Fruit fly (Drosophila melanogaster): ENCODE data around the gene tkv.

The tkv gene

DNA sequence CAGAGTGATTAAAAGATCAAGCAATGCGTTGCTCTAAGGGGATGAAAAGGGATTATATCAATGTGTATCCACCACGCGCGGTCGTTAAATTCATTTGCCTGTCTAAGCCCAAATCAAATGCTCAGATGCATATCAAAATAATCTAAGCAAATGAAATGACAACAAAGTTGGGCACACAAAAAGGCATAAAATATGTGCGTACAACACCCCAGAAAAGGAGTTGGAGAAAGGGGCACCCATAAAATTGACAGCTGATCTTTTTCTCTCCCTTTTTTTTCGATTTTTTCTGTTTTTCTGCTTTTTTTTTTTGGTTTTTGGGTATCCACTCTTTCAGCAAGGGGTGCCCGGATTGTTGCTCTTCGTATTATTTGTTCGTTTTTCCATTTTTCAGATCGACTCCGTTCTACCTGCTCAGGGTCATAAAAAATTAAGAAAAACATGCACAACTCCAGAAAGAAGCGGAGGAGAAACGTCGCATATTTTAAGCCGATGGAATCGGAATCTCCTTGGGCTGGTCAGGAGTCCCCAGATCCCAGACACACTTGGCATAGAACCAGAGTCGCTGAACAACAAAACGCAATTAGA, 36.4 kb downstream of the tkv start (continued):
- TF ChIP-seq CG13775 (GFP tag; optimal IDR thresholded peaks at IDR 0.05), result no peak
- TF ChIP-seq CG3065 (GFP tag; optimal IDR thresholded peaks at IDR 0.05), result no peak

DNA sequence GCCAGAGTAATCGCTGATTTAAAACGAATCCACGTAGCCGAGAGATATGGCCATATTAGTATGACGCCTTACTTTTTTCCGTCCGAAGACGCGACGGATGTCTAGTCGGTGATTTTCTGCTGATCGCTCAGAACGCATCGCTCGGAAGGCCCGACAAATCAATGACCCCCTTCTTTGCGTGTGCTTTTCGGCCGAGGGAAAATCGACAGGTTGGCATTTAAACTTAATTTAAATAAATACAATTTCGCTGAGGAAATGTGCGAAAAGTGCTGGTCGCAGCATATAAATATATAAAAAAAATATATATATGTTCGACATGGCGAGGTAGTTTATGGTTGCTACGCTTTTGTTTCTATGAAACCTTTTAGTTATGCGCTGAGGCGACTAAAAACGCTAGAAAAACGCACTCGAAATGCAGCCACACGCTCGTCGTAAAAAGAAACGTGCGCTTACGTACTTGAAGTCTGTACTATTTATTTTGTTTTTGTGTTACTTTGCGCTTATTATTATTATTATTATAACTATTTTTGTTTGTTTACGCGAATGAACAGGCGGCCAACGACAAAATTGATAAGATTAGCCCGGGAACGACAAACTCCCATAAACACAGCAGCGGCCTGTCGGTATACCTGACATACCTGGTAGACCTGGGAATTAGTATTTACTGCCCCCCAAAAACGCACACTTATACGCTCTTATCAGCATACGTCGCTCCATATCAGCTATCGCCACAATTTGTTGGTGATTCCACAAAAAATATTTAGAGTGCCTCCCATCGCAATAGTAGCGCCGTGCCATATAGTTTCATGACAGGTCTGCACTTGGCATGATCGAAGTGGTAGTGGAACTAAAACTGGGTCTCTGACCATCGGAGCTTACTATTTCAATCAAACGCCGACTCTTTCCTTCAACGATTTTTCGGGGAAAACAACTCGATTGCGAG, 37.9 kb downstream of the tkv start:
- TF ChIP-seq so (GFP tag; IDR thresholded peaks at IDR 0.05) (no peak), danr (GFP tag; IDR thresholded peaks at IDR 0.05) (no peak), trem (tag; optimal IDR thresholded peaks at IDR 0.05) (no peak), CG10462 (GFP tag; optimal IDR thresholded peaks at IDR 0.05) (no peak), disco-r (GFP tag; optimal IDR thresholded peaks at IDR 0.05) (no peak), CG2199 (GFP tag; IDR thresholded peaks at IDR 0.05) (0 out of 3 replicates have a peak, but pooled peaks have one; percentile 54), CG14710 (tag; optimal IDR thresholded peaks at IDR 0.05) (no peak), CG9437 (GFP tag; optimal IDR thresholded peaks at IDR 0.05) (no peak), ranshi (GFP tag; IDR thresholded peaks at IDR 0.05) (no peak), wor (GFP tag; IDR thresholded peaks at IDR 0.05) (no peak), Hmr (GFP tag; optimal IDR thresholded peaks at IDR 0.05) (no peak), Atf6 (GFP tag; IDR thresholded peaks at IDR 0.05) (no peak), CG9876 (GFP tag; optimal IDR thresholded peaks at IDR 0.05) (no peak), CG11695 (GFP tag; IDR thresholded peaks at IDR 0.05) (no peak), caup (GFP tag; optimal IDR thresholded peaks at IDR 0.05; ENCODE audit: severe bottlenecking) (no peak), CG34224 (GFP tag; IDR thresholded peaks at IDR 0.05; ENCODE audit: partially characterized antibody) (no peak), sna (GFP tag; IDR thresholded peaks at IDR 0.05; ENCODE audit: partially characterized antibody) (no peak), CG32532 (GFP tag; IDR thresholded peaks at IDR 0.05) (no peak), Optix (GFP tag; IDR thresholded peaks at IDR 0.05) (no peak), HLH4C (GFP tag; IDR thresholded peaks at IDR 0.05; ENCODE audit: partially characterized antibody) (no peak), CG11723 (GFP tag; optimal IDR thresholded peaks at IDR 0.05) (no peak), abd-A (tag; optimal IDR thresholded peaks at IDR 0.05) (no peak), cato (GFP tag; optimal IDR thresholded peaks at IDR 0.05; ENCODE audit: borderline replicate concordance) (no peak), CG9932 (GFP tag; IDR thresholded peaks at IDR 0.05) (no peak), Opbp (GFP tag; IDR thresholded peaks at IDR 0.05; ENCODE audit: partially characterized antibody) (no peak), Ssrp (tag; optimal IDR thresholded peaks at IDR 0.05) (no peak), Vsx1 (GFP tag; optimal IDR thresholded peaks at IDR 0.05) (no peak), ap (GFP tag; IDR thresholded peaks at IDR 0.05) (no peak), CG10209 (GFP tag; optimal IDR thresholded peaks at IDR 0.05) (no peak), Ets97D (GFP tag; optimal IDR thresholded peaks at IDR 0.05) (no peak), CG18599 (GFP tag; optimal IDR thresholded peaks at IDR 0.05) (peak; percentile 47), Abd-B (GFP tag; optimal IDR thresholded peaks at IDR 0.05) (no peak), gfzf (GFP tag; optimal IDR thresholded peaks at IDR 0.05) (no peak), CG17385 (GFP tag; optimal IDR thresholded peaks at IDR 0.05) (peak; percentile 5), CG30403 (GFP tag; optimal IDR thresholded peaks at IDR 0.05) (no peak), crol (GFP tag; IDR thresholded peaks at IDR 0.05) (no peak), E2f1 (GFP tag; IDR thresholded peaks at IDR 0.05) (no peak), CG12744 (GFP tag; optimal IDR thresholded peaks at IDR 0.05) (no peak), CG18262 (tag; optimal IDR thresholded peaks at IDR 0.05) (no peak), CG13123 (GFP tag; optimal IDR thresholded peaks at IDR 0.05) (no peak), gem (tag; optimal IDR thresholded peaks at IDR 0.05) (peak; percentile 4), gcm2 (GFP tag; optimal IDR thresholded peaks at IDR 0.05) (no peak), cad (GFP tag; optimal IDR thresholded peaks at IDR 0.05) (no peak), Drgx (GFP tag; IDR thresholded peaks at IDR 0.05) (no peak)
